Fruit fly (Drosophila melanogaster) whole organism, embryonic: Measurements from ENCODE around the gene Epp.

ENCODE experiments used
- Atf6 ChIP-seq: fragments of 200-800 bp; sonication (Bioruptor generic); IDR thresholded peaks from 2 replicates; pipeline ENCODE4 v1.3.6; 2022; ENCODE audit warnings: missing biosample characterization, missing genetic modification characterization
- Awh ChIP-seq: fragments of 200-800 bp; sonication (Bioruptor generic); IDR thresholded peaks from 2 replicates; pipeline ENCODE4, ENCODE4 v1.3.6; 2022; ENCODE audit warnings: missing biosample characterization, missing genetic modification characterization
- BtbVII ChIP-seq: fragments of 200-800 bp; sonication (Bioruptor generic); optimal IDR thresholded peaks from 3 replicates; lab custom pipeline; 2017; ENCODE audit warnings: missing biosample characterization, mild to moderate bottlenecking, missing genetic modification characterization
- CG10654 ChIP-seq: fragments of 200-800 bp; sonication (Bioruptor generic); optimal IDR thresholded peaks from 2 replicates; lab custom pipeline; 2016; ENCODE audit warnings: missing biosample characterization, missing genetic modification characterization
- CG10959 ChIP-seq: fragments of 200-800 bp; sonication (Bioruptor generic); IDR thresholded peaks from 2 replicates; pipeline ENCODE4 v1.3.6; 2022; ENCODE audit warnings: missing biosample characterization, missing genetic modification characterization
- CG11560 ChIP-seq: fragments of 200-800 bp; sonication (Bioruptor generic); IDR thresholded peaks from 3 replicates; pipeline ENCODE4 v1.3.6; 2022; ENCODE audit warnings: missing biosample characterization, missing genetic modification characterization
- CG11723 ChIP-seq: fragments of 200-800 bp; sonication (Bioruptor generic); optimal IDR thresholded peaks from 2 replicates; lab custom pipeline; 2017; ENCODE audit warnings: missing biosample characterization, mild to moderate bottlenecking, missing genetic modification characterization
- CG12236 ChIP-seq: fragments of 200-800 bp; sonication (Bioruptor generic); optimal IDR thresholded peaks from 2 replicates; lab custom pipeline; 2016; ENCODE audit warnings: missing biosample characterization, missing genetic modification characterization
- CG1529 ChIP-seq: fragments of 200-800 bp; sonication (Bioruptor generic); optimal IDR thresholded peaks from 3 replicates; lab custom pipeline; 2018; ENCODE audit warnings: missing biosample characterization, missing genetic modification characterization
- CG1602 ChIP-seq: fragments of 200-800 bp; sonication (Bioruptor generic); optimal IDR thresholded peaks from 3 replicates; lab custom pipeline; 2016; ENCODE audit warnings: missing biosample characterization, missing genetic modification characterization
- CG16779 ChIP-seq: fragments of 200-800 bp; sonication (Bioruptor generic); IDR thresholded peaks from 2 replicates; pipeline ENCODE4 v1.3.6; 2022; ENCODE audit warnings: missing biosample characterization, missing genetic modification characterization
- CG2129 ChIP-seq: fragments of 200-800 bp; sonication (Bioruptor generic); IDR thresholded peaks from 2 replicates; pipeline ENCODE4 v1.3.6; 2022; ENCODE audit warnings: missing biosample characterization, missing genetic modification characterization; ENCODE audit not compliant: partially characterized antibody
- CG2199 ChIP-seq: fragments of 200-800 bp; sonication (Bioruptor generic); IDR thresholded peaks from 3 replicates; pipeline ENCODE4 v1.3.6; 2022; ENCODE audit warnings: missing biosample characterization, missing genetic modification characterization
- CG30431 ChIP-seq: fragments of 200-800 bp; sonication (Bioruptor generic); optimal IDR thresholded peaks from 2 replicates; lab custom pipeline; 2017; ENCODE audit warnings: missing biosample characterization, missing genetic modification characterization
- CG32772 ChIP-seq: fragments of 200-800 bp; sonication (Bioruptor generic); IDR thresholded peaks from 2 replicates; pipeline ENCODE4 v1.3.6; 2022; ENCODE audit warnings: missing biosample characterization, missing genetic modification characterization
- CG8944 ChIP-seq: fragments of 200-800 bp; sonication (Bioruptor generic); optimal IDR thresholded peaks from 3 replicates; lab custom pipeline; 2016; ENCODE audit warnings: missing biosample characterization, missing genetic modification characterization
- CoRest ChIP-seq: fragments of 200-800 bp; sonication (Bioruptor generic); optimal IDR thresholded peaks from 3 replicates; lab custom pipeline; 2018; ENCODE audit warnings: missing biosample characterization, mild to moderate bottlenecking, missing genetic modification characterization, moderate library complexity
- D ChIP-seq, 2 experiments: fragments of 200-800 bp in 1 of 2; fragments of >200 bp in 1 of 2; sonication (Bioruptor generic) in 1 of 2; optimal IDR thresholded peaks; 2 replicates in 1 of 2; 3 replicates in 1 of 2; lab custom pipeline; 2017; ENCODE audit warnings: mild to moderate bottlenecking in 1 of 2, missing biosample characterization in 1 of 2, missing genetic modification characterization in 1 of 2, missing genetic modification reagents in 1 of 2
- ERR ChIP-seq: fragments of 200-800 bp; sonication (Bioruptor generic); optimal IDR thresholded peaks from 2 replicates; lab custom pipeline; 2016; ENCODE audit warnings: missing biosample characterization, missing genetic modification characterization
- Hand ChIP-seq: fragments of 200-800 bp; sonication (Bioruptor generic); optimal IDR thresholded peaks from 2 replicates; lab custom pipeline; 2017; ENCODE audit warnings: mild to moderate bottlenecking, missing biosample characterization, missing genetic modification reagents, missing genetic modification characterization
- Hr78 ChIP-seq, 2 experiments: fragments of 200-800 bp in 1 of 2; fragments of >200 bp in 1 of 2; sonication (Bioruptor generic) in 1 of 2; optimal IDR thresholded peaks; 2 replicates each; lab custom pipeline; 2017 to 2019; ENCODE audit warnings: missing biosample characterization in 2 of 2, missing genetic modification characterization in 2 of 2, mild to moderate bottlenecking in 1 of 2, moderate library complexity in 1 of 2
- MTF-1 ChIP-seq: fragments of 200-800 bp; sonication (Bioruptor generic); optimal IDR thresholded peaks from 2 replicates; lab custom pipeline; 2018; ENCODE audit warnings: missing biosample characterization, mild to moderate bottlenecking, missing genetic modification characterization, borderline replicate concordance
- Myb ChIP-seq: fragments of 200-800 bp; sonication (Bioruptor generic); optimal IDR thresholded peaks from 2 replicates; lab custom pipeline; 2016; ENCODE audit warnings: missing biosample characterization, missing genetic modification characterization
- Opbp ChIP-seq: fragments of 200-800 bp; sonication (Bioruptor generic); IDR thresholded peaks from 3 replicates; pipeline ENCODE4 v1.3.6; 2022; ENCODE audit warnings: missing biosample characterization, missing genetic modification characterization; ENCODE audit not compliant: partially characterized antibody
- Optix ChIP-seq: fragments of 200-800 bp; sonication (Bioruptor generic); IDR thresholded peaks from 3 replicates; pipeline ENCODE4 v1.3.6; 2022; ENCODE audit warnings: missing biosample characterization, missing genetic modification characterization
- Pdp1 ChIP-seq, 2 experiments: fragments of 200-800 bp; sonication (Bioruptor generic); optimal IDR thresholded peaks; 3 replicates each; lab custom pipeline; 2016; ENCODE audit warnings: missing biosample characterization in 2 of 2, missing genetic modification characterization in 2 of 2, mild to moderate bottlenecking in 1 of 2, moderate library complexity in 1 of 2
- Rx ChIP-seq: fragments of 200-800 bp; sonication (Bioruptor generic); IDR thresholded peaks from 2 replicates; pipeline ENCODE4 v1.3.6; 2022; ENCODE audit warnings: missing biosample characterization, missing genetic modification characterization
- Sox102F ChIP-seq: fragments of 200-800 bp; sonication (Bioruptor generic); optimal IDR thresholded peaks from 2 replicates; lab custom pipeline; 2018; ENCODE audit warnings: missing biosample characterization, mild to moderate bottlenecking, missing genetic modification characterization, moderate library complexity
- Sry-β ChIP-seq: fragments of 200-800 bp; sonication (Bioruptor generic); optimal IDR thresholded peaks from 2 replicates; lab custom pipeline; 2018; ENCODE audit warnings: missing biosample characterization, mild to moderate bottlenecking, missing genetic modification characterization, moderate library complexity
- Trl ChIP-seq, 3 experiments: fragments of >200 bp in 2 of 3; fragments of 200-800 bp in 1 of 3; sonication (Bioruptor generic) in 1 of 3; optimal IDR thresholded peaks; 2 replicates in 1 of 3; 3 replicates in 2 of 3; lab custom pipeline; 2016 to 2017; ENCODE audit warnings: missing biosample characterization in 1 of 3, missing genetic modification characterization in 1 of 3
- YL-1 ChIP-seq: fragments of 200-800 bp; sonication (Bioruptor generic); optimal IDR thresholded peaks from 3 replicates; lab custom pipeline; 2017; ENCODE audit warnings: missing biosample characterization, mild to moderate bottlenecking, missing genetic modification characterization
- ase ChIP-seq: fragments of 200-800 bp; sonication (Bioruptor generic); IDR thresholded peaks from 3 replicates; pipeline ENCODE4 v1.3.6; 2022; ENCODE audit warnings: missing biosample characterization, missing genetic modification characterization
- bab2 ChIP-seq: fragments of 200-800 bp; sonication (Bioruptor generic); optimal IDR thresholded peaks from 2 replicates; lab custom pipeline; 2016; ENCODE audit warnings: missing biosample characterization, missing genetic modification characterization
- bbx ChIP-seq: fragments of 200-800 bp; sonication (Bioruptor generic); IDR thresholded peaks from 2 replicates; pipeline ENCODE4 v1.3.6; 2022; ENCODE audit warnings: missing biosample characterization, missing genetic modification characterization; ENCODE audit not compliant: partially characterized antibody
- bsh ChIP-seq, 2 experiments: fragments of 200-800 bp; sonication (Bioruptor generic); optimal IDR thresholded peaks; 2 replicates each; lab custom pipeline; 2017 to 2018; ENCODE audit warnings: mild to moderate bottlenecking in 2 of 2, missing biosample characterization in 2 of 2, missing genetic modification characterization in 2 of 2, moderate library complexity in 1 of 2
- btn ChIP-seq: fragments of 200-800 bp; sonication (Bioruptor generic); optimal IDR thresholded peaks from 2 replicates; lab custom pipeline; 2016; ENCODE audit warnings: missing biosample characterization, missing genetic modification characterization
- chif ChIP-seq, 2 experiments: fragments of 200-800 bp; sonication (Bioruptor generic); optimal IDR thresholded peaks; 3 replicates each; lab custom pipeline; 2016; ENCODE audit warnings: missing biosample characterization in 2 of 2, missing genetic modification characterization in 2 of 2
- croc ChIP-seq: fragments of 200-800 bp; sonication (Bioruptor generic); conservative IDR thresholded peaks from 3 replicates; pipeline ENCODE4 v1.3.6; 2022; ENCODE audit warnings: missing biosample characterization, missing genetic modification characterization
- da ChIP-seq: fragments of 200-800 bp; sonication (Bioruptor generic); optimal IDR thresholded peaks from 2 replicates; lab custom pipeline; 2016; ENCODE audit warnings: missing biosample characterization, missing genetic modification characterization
- dpn ChIP-seq, 2 experiments: fragments of 200-800 bp; sonication (Bioruptor generic); optimal IDR thresholded peaks; 3 replicates each; lab custom pipeline; 2016; ENCODE audit warnings: missing biosample characterization in 2 of 2, missing genetic modification characterization in 2 of 2
- ems ChIP-seq: fragments of 200-800 bp; sonication (Bioruptor generic); optimal IDR thresholded peaks from 3 replicates; lab custom pipeline; 2016; ENCODE audit warnings: missing biosample characterization, missing genetic modification characterization
- esg ChIP-seq: fragments of 200-800 bp; sonication (Bioruptor generic); conservative IDR thresholded peaks from 2 replicates; pipeline ENCODE4 v1.3.6; 2022; ENCODE audit warnings: missing biosample characterization, missing genetic modification characterization
- gcm2 ChIP-seq: fragments of 200-800 bp; sonication (Bioruptor generic); optimal IDR thresholded peaks from 2 replicates; lab custom pipeline; 2016; ENCODE audit warnings: missing biosample characterization, missing genetic modification characterization
- gsb-n ChIP-seq: fragments of 200-800 bp; sonication (Bioruptor generic); optimal IDR thresholded peaks from 3 replicates; lab custom pipeline; 2018; ENCODE audit warnings: missing biosample characterization, mild to moderate bottlenecking, missing genetic modification characterization
- kni ChIP-seq: fragments of 200-800 bp; sonication (Bioruptor generic); optimal IDR thresholded peaks from 3 replicates; lab custom pipeline; 2017; ENCODE audit warnings: mild to moderate bottlenecking, missing biosample characterization, missing genetic modification reagents, missing genetic modification characterization
- pho ChIP-seq: fragments of 200-800 bp; sonication (Bioruptor generic); optimal IDR thresholded peaks from 2 replicates; lab custom pipeline; 2016; ENCODE audit warnings: missing biosample characterization, missing genetic modification characterization
- pita ChIP-seq: fragments of 200-800 bp; sonication (Bioruptor generic); optimal IDR thresholded peaks from 2 replicates; lab custom pipeline; 2017; ENCODE audit warnings: missing biosample characterization, mild to moderate bottlenecking, missing genetic modification characterization
- sob ChIP-seq: fragments of 200-800 bp; sonication (Bioruptor generic); IDR thresholded peaks from 2 replicates; pipeline ENCODE4 v1.3.6; 2022; ENCODE audit warnings: missing biosample characterization, missing genetic modification characterization
- unpg ChIP-seq: fragments of 200-800 bp; sonication (Bioruptor generic); optimal IDR thresholded peaks from 3 replicates; lab custom pipeline; 2018; ENCODE audit warnings: missing biosample characterization, mild to moderate bottlenecking, missing genetic modification characterization, moderate library complexity

The Epp gene

DNA sequence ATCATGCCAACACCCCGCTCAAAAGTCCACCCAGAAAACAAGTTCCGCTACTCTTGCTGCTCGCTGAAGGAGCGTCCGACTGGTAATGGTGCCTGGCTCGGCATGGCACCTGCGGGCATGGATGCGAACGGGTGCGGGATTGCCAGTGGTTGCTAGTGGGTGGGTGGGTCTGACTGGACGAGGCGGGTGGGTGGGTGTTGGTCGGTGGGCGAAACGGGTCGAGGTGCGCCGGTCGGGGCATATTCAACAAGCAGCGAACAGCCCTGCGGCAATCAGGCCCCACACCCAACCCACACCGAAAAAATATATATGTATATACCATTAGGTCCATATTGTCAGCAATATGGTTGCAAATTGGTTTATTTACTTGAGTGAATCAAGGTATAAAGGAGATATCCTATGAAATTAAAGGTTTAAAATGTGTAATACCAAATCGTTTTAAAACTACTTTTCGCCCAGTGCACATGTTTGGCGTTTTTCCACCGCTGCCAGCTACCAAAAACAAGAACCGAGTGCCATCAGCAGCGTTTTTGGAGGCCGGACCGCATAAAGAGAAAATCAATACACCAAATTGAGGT, 18.0 kb upstream of the Epp start (continued):
- no peak for TF ChIP-seq ERR (GFP tag; lab: Kevin White, UChicago)
- TF ChIP-seq Myb (GFP tag; lab: Kevin White, UChicago), result peak; percentile 10
- peak; percentile 9 for TF ChIP-seq gsb-n
- TF ChIP-seq Sry-β (GFP tag; lab: Kevin White, UChicago), result no peak
- peak; percentile 29 for TF ChIP-seq BtbVII (GFP tag; lab: Kevin White, UChicago)
- TF ChIP-seq CG10959 (GFP tag; lab: Robert Waterston, UW), result no peak
- TF ChIP-seq gcm2 (GFP tag; lab: Kevin White, UChicago), result no peak
- TF ChIP-seq CG12236 (GFP tag; lab: Kevin White, UChicago), result no peak
- peak in 1 of 2 experiments; percentile 47 for TF ChIP-seq dpn (GFP tag; optimal IDR thresholded peaks at IDR 0.05; lab: Kevin White, UChicago)
- no peak for TF ChIP-seq bbx (GFP tag; lab: Robert Waterston, UW)
- no peak for TF ChIP-seq pita (GFP tag; lab: Kevin White, UChicago)
- peak; percentile 69 for TF ChIP-seq unpg
- TF ChIP-seq CG16779 (GFP tag; lab: Robert Waterston, UW), result no peak
- no peak for TF ChIP-seq Trl (optimal IDR thresholded peaks at IDR 0.05; lab: Kevin White, UChicago)
- TF ChIP-seq Trl (GFP tag; optimal IDR thresholded peaks at IDR 0.05; lab: Kevin White, UChicago), result no peak
- TF ChIP-seq D (optimal IDR thresholded peaks at IDR 0.05; lab: Kevin White, UChicago), result no peak
- TF ChIP-seq D (GFP tag; optimal IDR thresholded peaks at IDR 0.05; lab: Kevin White, UChicago), result no peak
- TF ChIP-seq croc (GFP tag; lab: Robert Waterston, UW), result no peak; the same call in 2 of the 3 replicates
- TF ChIP-seq MTF-1, result no peak
- no peak for TF ChIP-seq CG1529 (GFP tag; lab: Kevin White, UChicago)
- TF ChIP-seq CG8944 (GFP tag; lab: Kevin White, UChicago), result no peak
- TF ChIP-seq CG11560 (tag; lab: Robert Waterston, UW), result peak; percentile 62; the same call in 1 of the 3 replicates
- TF ChIP-seq YL-1 (GFP tag; lab: Kevin White, UChicago), result no peak
- peak in 1 of 2 experiments; percentile 63 for TF ChIP-seq bsh (GFP tag; optimal IDR thresholded peaks at IDR 0.05; lab: Kevin White, UChicago)
- no peak for TF ChIP-seq Rx
- peak; percentile 73 for TF ChIP-seq Sox102F
- TF ChIP-seq Atf6 (GFP tag; lab: Robert Waterston, UW), result peak; percentile 76
- TF ChIP-seq bab2 (GFP tag; lab: Kevin White, UChicago), result no peak
- no peak for TF ChIP-seq CG2199 (GFP tag; lab: Robert Waterston, UW)
- peak; percentile 52 for TF ChIP-seq esg (GFP tag; lab: Robert Waterston, UW)
- TF ChIP-seq ems (GFP tag; lab: Kevin White, UChicago), result no peak
- TF ChIP-seq Hr78 (GFP tag; optimal IDR thresholded peaks at IDR 0.05; lab: Kevin White, UChicago), result peak in 1 of 2 experiments; percentile 43
- TF ChIP-seq CoRest (tag; lab: Kevin White, UChicago), result peak; percentile 66
- peak; percentile 44 for TF ChIP-seq Hand
- peak; percentile 8 to 33 for TF ChIP-seq Pdp1 (GFP tag; optimal IDR thresholded peaks at IDR 0.05; lab: Kevin White, UChicago)
- TF ChIP-seq chif (GFP tag; optimal IDR thresholded peaks at IDR 0.05; lab: Kevin White, UChicago), result peak in 1 of 2 experiments; percentile 1
- TF ChIP-seq CG11723 (GFP tag; lab: Kevin White, UChicago), result peak; percentile 3
- no peak for TF ChIP-seq pho (GFP tag; lab: Kevin White, UChicago)
- TF ChIP-seq CG32772 (GFP tag; lab: Robert Waterston, UW), result peak; percentile 60
- no peak for TF ChIP-seq CG2129 (GFP tag; lab: Robert Waterston, UW)
- TF ChIP-seq Optix (GFP tag; lab: Robert Waterston, UW), result no peak
- no peak for TF ChIP-seq da (GFP tag; lab: Kevin White, UChicago)
- TF ChIP-seq CG1602, result peak; percentile 11
- TF ChIP-seq Awh (GFP tag; lab: Robert Waterston, UW), result peak; percentile 51; the same call in 1 of the 2 replicates
- no peak for TF ChIP-seq CG30431 (GFP tag; lab: Kevin White, UChicago)
- TF ChIP-seq btn (GFP tag; lab: Kevin White, UChicago), result no peak
- TF ChIP-seq Opbp, result no peak
- TF ChIP-seq CG10654, result no peak
- no peak for TF ChIP-seq ase (GFP tag; lab: Robert Waterston, UW)
- peak; percentile 53; the same call in 1 of the 2 replicates for TF ChIP-seq sob (GFP tag; lab: Robert Waterston, UW)
- no peak for TF ChIP-seq kni
